Worm (Caenorhabditis elegans): ENCODE results near the gene C39B10.1.

- TF ChIP-seq lsy-2 (tag; optimal IDR thresholded peaks at IDR 0.05), result no peak
- TF ChIP-seq elt-3 (tag; optimal IDR thresholded peaks at IDR 0.05), result no peak
- TF ChIP-seq M03D4.4 (tag; optimal IDR thresholded peaks at IDR 0.05), result no peak
- TF ChIP-seq bed-3 (GFP tag; optimal IDR thresholded peaks at IDR 0.05), result no peak
- TF ChIP-seq unc-62 (GFP tag; optimal IDR thresholded peaks at IDR 0.05), result no peak
These were observed 16.5 kb downstream of the C39B10.1 start, which contains the start of gene C39B10.5 for ce11 chrX:10446982-10447381.

Data from whole organism, mixed stage, embryonic.